Worm (Caenorhabditis elegans) whole organism, L1 larva: Measurements from ENCODE around the gene pigs-1.

ENCODE experiments used
- C04F5.9 ChIP-seq: sonication (generic microtip); optimal IDR thresholded peaks from 2 replicates; lab custom pipeline; 2016; ENCODE audit warnings: missing genetic modification characterization, missing compliant biosample characterization
- ama-1 ChIP-seq: fragments of 150-350 bp; optimal IDR thresholded peaks from 2 replicates; lab custom pipeline; 2014
- blmp-1 ChIP-seq: fragments of 150-350 bp; optimal IDR thresholded peaks from 2 replicates; lab custom pipeline; 2014; ENCODE audit warnings: missing biosample characterization, missing genetic modification characterization
- ceh-8 ChIP-seq: fragments of 200-800 bp; sonication (Bioruptor generic); optimal IDR thresholded peaks from 2 replicates; lab custom pipeline; 2018; ENCODE audit warnings: mild to moderate bottlenecking, missing genetic modification characterization, moderate library complexity, missing compliant biosample characterization
- ceh-88 ChIP-seq: fragments of 200-800 bp; sonication (Bioruptor generic); IDR thresholded peaks from 2 replicates; pipeline ENCODE4 v1.3.6; 2022; ENCODE audit warnings: missing genetic modification characterization, missing compliant biosample characterization
- ces-1 ChIP-seq: fragments of 150-350 bp; optimal IDR thresholded peaks from 2 replicates; lab custom pipeline; 2014; ENCODE audit warnings: missing biosample characterization, missing genetic modification reagents, missing genetic modification characterization
- efl-3 ChIP-seq: fragments of 200-800 bp; sonication (Bioruptor generic); optimal IDR thresholded peaks from 2 replicates; lab custom pipeline; 2018; ENCODE audit warnings: mild to moderate bottlenecking, missing genetic modification characterization, missing compliant biosample characterization
- egl-13 ChIP-seq: sonication (generic microtip); optimal IDR thresholded peaks from 2 replicates; lab custom pipeline; 2016; ENCODE audit warnings: missing genotype, missing genetic modification reagents, missing genetic modification characterization, missing compliant biosample characterization
- egl-27 ChIP-seq, 2 experiments: fragments of 150-350 bp in 1 of 2; sonication (generic microtip); optimal IDR thresholded peaks; 3 replicates each; lab custom pipeline; 2017 to 2018; ENCODE audit warnings: missing biosample characterization in 2 of 2, missing genetic modification characterization in 2 of 2, missing genetic modification reagents in 2 of 2
- elt-2 ChIP-seq: sonication (generic microtip); optimal IDR thresholded peaks from 2 replicates; lab custom pipeline; 2016; ENCODE audit warnings: missing genetic modification characterization, mild to moderate bottlenecking, inconsistent platforms, missing compliant biosample characterization, missing genetic modification reagents
- ets-5 ChIP-seq: fragments of 200-800 bp; sonication (Bioruptor generic); IDR thresholded peaks from 2 replicates; pipeline ENCODE4 v1.3.6; 2022; ENCODE audit warnings: missing genetic modification characterization, missing compliant biosample characterization
- fkh-10 ChIP-seq: sonication (generic microtip); optimal IDR thresholded peaks from 2 replicates; lab custom pipeline; 2017; ENCODE audit warnings: missing biosample characterization, missing genetic modification reagents, missing genetic modification characterization
- fkh-4 ChIP-seq: sonication (generic microtip); optimal IDR thresholded peaks from 2 replicates; lab custom pipeline; 2016; ENCODE audit warnings: missing compliant biosample characterization, missing genetic modification characterization, borderline replicate concordance
- fos-1 ChIP-seq: fragments of 150-350 bp; optimal IDR thresholded peaks from 2 replicates; lab custom pipeline; 2014; ENCODE audit warnings: missing biosample characterization, missing genetic modification characterization
- hpl-2 ChIP-seq: fragments of 150-350 bp; optimal IDR thresholded peaks from 2 replicates; lab custom pipeline; 2014; ENCODE audit warnings: missing biosample characterization, missing genetic modification reagents, missing genetic modification characterization
- irx-1 ChIP-seq: sonication (generic microtip); optimal IDR thresholded peaks from 2 replicates; lab custom pipeline; 2016; ENCODE audit warnings: missing genetic modification characterization, missing compliant biosample characterization
- isw-1 ChIP-seq: fragments of 200-800 bp; sonication (Bioruptor generic); IDR thresholded peaks from 2 replicates; pipeline ENCODE4 v1.3.6; 2022; ENCODE audit warnings: missing genetic modification characterization, missing compliant biosample characterization
- jun-1 ChIP-seq: fragments of 150-350 bp; optimal IDR thresholded peaks from 2 replicates; lab custom pipeline; 2014; ENCODE audit warnings: missing biosample characterization, missing genetic modification reagents, missing genetic modification characterization
- lin-35 ChIP-seq, 2 experiments: fragments of 150-350 bp; optimal IDR thresholded peaks; 2 replicates each; lab custom pipeline; 2014; ENCODE audit warnings: missing biosample characterization in 2 of 2, missing genetic modification characterization in 2 of 2, missing genetic modification reagents in 2 of 2
- lin-39 ChIP-seq: fragments of 150-350 bp; optimal IDR thresholded peaks from 2 replicates; lab custom pipeline; 2014; ENCODE audit warnings: missing biosample characterization, missing genetic modification reagents, missing genetic modification characterization
- lir-3 ChIP-seq: sonication (generic microtip); optimal IDR thresholded peaks from 2 replicates; lab custom pipeline; 2016; ENCODE audit warnings: mild to moderate bottlenecking, missing genetic modification characterization, moderate library complexity, missing compliant biosample characterization; ENCODE audit not compliant: poor library complexity
- mdl-1 ChIP-seq, 2 experiments: fragments of 150-350 bp; optimal IDR thresholded peaks; 2 replicates each; lab custom pipeline; 2014 to 2017; ENCODE audit warnings: missing biosample characterization in 2 of 2, missing genetic modification characterization in 2 of 2, inconsistent platforms in 1 of 2
- mef-2 ChIP-seq: fragments of 150-350 bp; optimal IDR thresholded peaks from 2 replicates; lab custom pipeline; 2014; ENCODE audit warnings: missing biosample characterization, missing genetic modification characterization
- mep-1 ChIP-seq: fragments of 150-350 bp; optimal IDR thresholded peaks from 2 replicates; lab custom pipeline; 2014; ENCODE audit warnings: missing biosample characterization, missing genetic modification characterization
- nhr-11 ChIP-seq: fragments of 150-350 bp; optimal IDR thresholded peaks from 2 replicates; lab custom pipeline; 2014; ENCODE audit warnings: missing biosample characterization, missing genetic modification characterization
- nhr-19 ChIP-seq: fragments of 200-800 bp; sonication (Bioruptor generic); conservative IDR thresholded peaks from 2 replicates; pipeline ENCODE4 v1.3.6; 2022; ENCODE audit warnings: missing genetic modification characterization, missing compliant biosample characterization
- nhr-28 ChIP-seq: fragments of 150-350 bp; optimal IDR thresholded peaks from 2 replicates; lab custom pipeline; 2014; ENCODE audit warnings: missing biosample characterization, missing genetic modification characterization
- nhr-47 ChIP-seq: sonication (generic microtip); optimal IDR thresholded peaks from 2 replicates; lab custom pipeline; 2016; ENCODE audit warnings: mild to moderate bottlenecking, missing genetic modification characterization, moderate library complexity, missing compliant biosample characterization
- nhr-76 ChIP-seq: sonication (generic microtip); optimal IDR thresholded peaks from 2 replicates; lab custom pipeline; 2017; ENCODE audit warnings: missing biosample characterization, missing genetic modification characterization
- nhr-84 ChIP-seq: sonication (generic microtip); optimal IDR thresholded peaks from 2 replicates; lab custom pipeline; 2017; ENCODE audit warnings: missing biosample characterization, missing genetic modification characterization
- nhr-85 ChIP-seq: sonication (generic microtip); peaks from one replicate; lab custom pipeline; 2016; ENCODE audit warnings: missing genetic modification characterization, inconsistent platforms, missing compliant biosample characterization
- pax-3 ChIP-seq: fragments of 200-800 bp; sonication (Bioruptor generic); optimal IDR thresholded peaks from 2 replicates; lab custom pipeline; 2018; ENCODE audit warnings: mild to moderate bottlenecking, missing genetic modification characterization, moderate library complexity, missing compliant biosample characterization
- rnt-1 ChIP-seq: sonication (generic microtip); optimal IDR thresholded peaks from 2 replicates; lab custom pipeline; 2016; ENCODE audit warnings: mild to moderate bottlenecking, missing genetic modification characterization, moderate library complexity, missing compliant biosample characterization
- skn-1 ChIP-seq: fragments of 150-350 bp; optimal IDR thresholded peaks from 2 replicates; lab custom pipeline; 2014; ENCODE audit warnings: missing biosample characterization, missing genetic modification characterization
- tbx-2 ChIP-seq: sonication (generic microtip); optimal IDR thresholded peaks from 2 replicates; lab custom pipeline; 2016; ENCODE audit warnings: missing genetic modification characterization, missing compliant biosample characterization
- tlp-1 ChIP-seq: fragments of 150-350 bp; optimal IDR thresholded peaks from 2 replicates; lab custom pipeline; 2014; ENCODE audit warnings: missing biosample characterization, missing genetic modification characterization
- unc-130 ChIP-seq: fragments of 150-350 bp; optimal IDR thresholded peaks from 2 replicates; lab custom pipeline; 2017; ENCODE audit warnings: missing biosample characterization, missing genetic modification characterization, inconsistent platforms
- unc-30 ChIP-seq: sonication (generic microtip); optimal IDR thresholded peaks from 2 replicates; lab custom pipeline; 2017; ENCODE audit warnings: missing biosample characterization, missing genetic modification characterization
- unc-98 ChIP-seq: fragments of 200-800 bp; sonication (Bioruptor generic); IDR thresholded peaks from 2 replicates; pipeline ENCODE4 v1.3.6; 2022; ENCODE audit warnings: missing genetic modification characterization, missing compliant biosample characterization
- ztf-11 ChIP-seq, 2 experiments: sonication (generic microtip); optimal IDR thresholded peaks; 2 replicates each; lab custom pipeline; 2016 to 2017; ENCODE audit warnings: missing genetic modification characterization in 2 of 2, missing biosample characterization in 1 of 2, missing compliant biosample characterization in 1 of 2

The pigs-1 gene

ce11 chrIV:10144909-10145308, 3.9 kb downstream of the pigs-1 start:
- TF ChIP-seq ces-1 (no peak), lir-3 (tag; lab: Kevin White, UChicago) (no peak), ets-5 (GFP tag; lab: Robert Waterston, UW) (no peak), egl-13 (tag; lab: Kevin White, UChicago) (no peak), nhr-11 (tag; lab: Kevin White, UChicago) (no peak), ceh-88 (GFP tag; lab: Robert Waterston, UW) (no peak), tbx-2 (no peak), ama-1 (no peak), isw-1 (GFP tag; lab: Robert Waterston, UW) (no peak), mef-2 (tag; lab: Kevin White, UChicago) (no peak)

- TF ChIP-seq skn-1 (peak; percentile 55), irx-1 (tag; lab: Kevin White, UChicago) (no peak)
- TF ChIP-seq, all 84 proteins: peak for 1
Measured at ce11 chrIV:10144487-10144886, 4.4 kb downstream of the pigs-1 start.

ce11 chrIV:10143640-10144039, 5.2 kb downstream of the pigs-1 start, which contains the start of gene msp-38:
Gene msp-38 (minus strand): TSS chrIV:10143740.
- TF ChIP-seq unc-98 (GFP tag; lab: Robert Waterston, UW) (no peak), nhr-47 (tag; lab: Kevin White, UChicago) (no peak), fos-1 (tag; lab: Kevin White, UChicago) (no peak), mep-1 (no peak), nhr-84 (tag; lab: Kevin White, UChicago) (no peak), hpl-2 (GFP tag; lab: Kevin White, UChicago) (no peak), fkh-4 (tag; lab: Kevin White, UChicago) (no peak), mef-2 (tag; lab: Kevin White, UChicago) (no peak), nhr-85 (tag; lab: Kevin White, UChicago) (no peak), unc-130 (tag; lab: Kevin White, UChicago) (no peak), ztf-11 (tag; optimal IDR thresholded peaks at IDR 0.05; lab: Kevin White, UChicago) (no peak), lin-35 (GFP tag; optimal IDR thresholded peaks at IDR 0.05; lab: Kevin White, UChicago) (no peak), efl-3 (GFP tag; lab: Kevin White, UChicago) (no peak), ceh-8 (no peak), egl-27 (tag; optimal IDR thresholded peaks at IDR 0.05; lab: Kevin White, UChicago) (no peak), blmp-1 (tag; lab: Kevin White, UChicago) (no peak), tlp-1 (tag; lab: Kevin White, UChicago) (no peak), fkh-10 (GFP tag; lab: Kevin White, UChicago) (no peak), nhr-76 (tag; lab: Kevin White, UChicago) (no peak)

- TF ChIP-seq ets-5 (GFP tag; lab: Robert Waterston, UW) = no peak
- TF ChIP-seq C04F5.9 (tag; lab: Kevin White, UChicago) = no peak
- no peak for TF ChIP-seq pax-3 (tag; lab: Kevin White, UChicago)
- TF ChIP-seq mdl-1 (tag; optimal IDR thresholded peaks at IDR 0.05; lab: Kevin White, UChicago) = no peak
- TF ChIP-seq elt-2 (tag; lab: Kevin White, UChicago) = peak; percentile 8
- TF ChIP-seq nhr-19 (GFP tag; lab: Robert Waterston, UW) = 0 out of 2 replicates have a peak, but pooled peaks have one; percentile 15
- no peak for TF ChIP-seq jun-1
- TF ChIP-seq unc-30 = no peak
- no peak for TF ChIP-seq rnt-1
- TF ChIP-seq lin-39 = no peak
- TF ChIP-seq nhr-11 (tag; lab: Kevin White, UChicago) = no peak
- peak; percentile 83 for TF ChIP-seq skn-1
- TF ChIP-seq nhr-28 (tag; lab: Kevin White, UChicago) = no peak
- no peak for TF ChIP-seq lir-3 (tag; lab: Kevin White, UChicago)
- TF ChIP-seq, all 84 proteins: peak for 3
Measured at ce11 chrIV:10141930-10142505, 6.8 kb downstream of the pigs-1 start, which contains the start of the genes gst-2, gst-4 and dhs-12. Gene gst-2 (minus strand): TSS chrIV:10142061. Gene gst-4 (plus strand): TSS chrIV:10142225. Gene dhs-12 (plus strand): TSS chrIV:10142455.
